Fruit fly (Drosophila melanogaster) whole organism, embryonic: ENCODE data around the gene CG4658.

Source experiments
- BEAF-32 ChIP-seq: fragments of 200-800 bp; sonication (Bioruptor generic); optimal IDR thresholded peaks from 3 replicates; lab custom pipeline; 2017; ENCODE audit warnings: missing biosample characterization, missing genetic modification characterization, mild to moderate bottlenecking, moderate library complexity, missing genetic modification reagents
- Blimp-1 ChIP-seq: fragments of 200-800 bp; sonication (Bioruptor generic); optimal IDR thresholded peaks from 3 replicates; lab custom pipeline; 2018; ENCODE audit warnings: missing biosample characterization, missing genetic modification characterization, mild to moderate bottlenecking, moderate library complexity, missing genetic modification reagents
- CG11456 ChIP-seq: fragments of 200-800 bp; sonication (Bioruptor generic); IDR thresholded peaks from 3 replicates; pipeline ENCODE4 v1.3.6; 2022; ENCODE audit warnings: missing biosample characterization, missing genetic modification characterization
- CG12071 ChIP-seq: fragments of 200-800 bp; sonication (Bioruptor generic); optimal IDR thresholded peaks from 3 replicates; lab custom pipeline; 2018; ENCODE audit warnings: missing biosample characterization, mild to moderate bottlenecking, missing genetic modification characterization
- CG12219 ChIP-seq: fragments of 200-800 bp; sonication (Bioruptor generic); optimal IDR thresholded peaks from 3 replicates; lab custom pipeline; 2018; ENCODE audit warnings: missing biosample characterization, mild to moderate bottlenecking, missing genetic modification characterization
- CG12299 ChIP-seq: fragments of 200-800 bp; sonication (Bioruptor generic); optimal IDR thresholded peaks from 2 replicates; lab custom pipeline; 2018; ENCODE audit warnings: missing biosample characterization, mild to moderate bottlenecking, missing genetic modification characterization
- CG14050 ChIP-seq: fragments of 200-800 bp; sonication (Bioruptor generic); IDR thresholded peaks from 3 replicates; pipeline ENCODE4 v1.3.6; 2022; ENCODE audit warnings: missing biosample characterization, missing genetic modification characterization
- CG15601 ChIP-seq: fragments of 200-800 bp; sonication (Bioruptor generic); optimal IDR thresholded peaks from 3 replicates; lab custom pipeline; 2019; ENCODE audit warnings: missing biosample characterization, mild to moderate bottlenecking, missing genetic modification characterization, moderate library complexity
- CG16815 ChIP-seq: fragments of 200-800 bp; sonication (Bioruptor generic); optimal IDR thresholded peaks from 3 replicates; lab custom pipeline; 2017; ENCODE audit warnings: missing biosample characterization, mild to moderate bottlenecking, missing genetic modification characterization
- CG17612 ChIP-seq: fragments of 200-800 bp; sonication (Bioruptor generic); IDR thresholded peaks from 2 replicates; pipeline ENCODE4 v1.3.6; 2022; ENCODE audit warnings: missing biosample characterization, missing genetic modification characterization
- CG2129 ChIP-seq: fragments of 200-800 bp; sonication (Bioruptor generic); IDR thresholded peaks from 2 replicates; pipeline ENCODE4 v1.3.6; 2022; ENCODE audit warnings: missing biosample characterization, missing genetic modification characterization; ENCODE audit not compliant: partially characterized antibody
- CG2678 ChIP-seq: fragments of 200-800 bp; sonication (Bioruptor generic); optimal IDR thresholded peaks from 3 replicates; lab custom pipeline; 2019; ENCODE audit warnings: missing biosample characterization, mild to moderate bottlenecking, missing genetic modification characterization, moderate library complexity
- CG30020 ChIP-seq: fragments of 200-800 bp; optimal IDR thresholded peaks from 2 replicates; lab custom pipeline; 2019; ENCODE audit warnings: missing biosample characterization, mild to moderate bottlenecking, missing genetic modification characterization, moderate library complexity
- CG30403 ChIP-seq: fragments of 200-800 bp; sonication (Bioruptor generic); optimal IDR thresholded peaks from 3 replicates; lab custom pipeline; 2016; ENCODE audit warnings: missing biosample characterization, missing genetic modification characterization
- CG31441 ChIP-seq: fragments of 200-800 bp; sonication (Bioruptor generic); IDR thresholded peaks from 2 replicates; pipeline ENCODE4 v1.3.6; 2022; ENCODE audit warnings: missing biosample characterization, missing genetic modification characterization
- CG3407 ChIP-seq: fragments of 200-800 bp; sonication (Bioruptor generic); optimal IDR thresholded peaks from 2 replicates; lab custom pipeline; 2018; ENCODE audit warnings: missing biosample characterization, mild to moderate bottlenecking, missing genetic modification characterization
- CG34376 ChIP-seq: fragments of 200-800 bp; sonication (Bioruptor generic); optimal IDR thresholded peaks from 2 replicates; lab custom pipeline; 2018; ENCODE audit warnings: missing biosample characterization, mild to moderate bottlenecking, missing genetic modification characterization
- CG4730 ChIP-seq: fragments of 200-800 bp; sonication (Bioruptor generic); IDR thresholded peaks from 2 replicates; pipeline ENCODE4 v1.3.6; 2022; ENCODE audit warnings: missing biosample characterization, missing genetic modification characterization
- CG5245 ChIP-seq: fragments of 200-800 bp; sonication (Bioruptor generic); optimal IDR thresholded peaks from 3 replicates; lab custom pipeline; 2016; ENCODE audit warnings: missing biosample characterization, missing genetic modification characterization
- CG6175 ChIP-seq: fragments of 200-800 bp; sonication (Bioruptor generic); IDR thresholded peaks from 3 replicates; pipeline ENCODE4 v1.3.6; 2022; ENCODE audit warnings: missing biosample characterization, missing genetic modification characterization
- CG6654 ChIP-seq: fragments of 200-800 bp; sonication (Bioruptor generic); optimal IDR thresholded peaks from 2 replicates; lab custom pipeline; 2017; ENCODE audit warnings: missing biosample characterization, mild to moderate bottlenecking, missing genetic modification characterization
- CG6854 ChIP-seq: fragments of 200-800 bp; sonication (Bioruptor generic); optimal IDR thresholded peaks from 3 replicates; lab custom pipeline; 2017; ENCODE audit warnings: missing biosample characterization, mild to moderate bottlenecking, missing genetic modification characterization
- CG7963 ChIP-seq: fragments of 200-800 bp; sonication (Bioruptor generic); IDR thresholded peaks from 3 replicates; pipeline ENCODE4 v1.3.6; 2022; ENCODE audit warnings: missing biosample characterization, missing genetic modification characterization; ENCODE audit not compliant: partially characterized antibody
- CG9817 ChIP-seq: fragments of 200-800 bp; sonication (Bioruptor generic); optimal IDR thresholded peaks from 2 replicates; lab custom pipeline; 2018; ENCODE audit warnings: missing biosample characterization, mild to moderate bottlenecking, missing genetic modification characterization, moderate library complexity
- Dek ChIP-seq: fragments of 200-800 bp; sonication (Bioruptor generic); optimal IDR thresholded peaks from 3 replicates; lab custom pipeline; 2019; ENCODE audit warnings: missing biosample characterization, mild to moderate bottlenecking, missing genetic modification characterization, moderate library complexity
- GATAe ChIP-seq: fragments of 200-800 bp; sonication (Bioruptor generic); conservative IDR thresholded peaks from 2 replicates; pipeline ENCODE4 v1.3.6; 2022; ENCODE audit warnings: missing biosample characterization, missing genetic modification characterization
- H2.0 ChIP-seq: fragments of 200-800 bp; sonication (Bioruptor generic); IDR thresholded peaks from 2 replicates; pipeline ENCODE4 v1.3.6; 2022; ENCODE audit warnings: missing biosample characterization, missing genetic modification characterization
- HmgZ ChIP-seq: fragments of 200-800 bp; sonication (Bioruptor generic); optimal IDR thresholded peaks from 2 replicates; lab custom pipeline; 2018; ENCODE audit warnings: missing biosample characterization, mild to moderate bottlenecking, missing genetic modification characterization
- Hr3 ChIP-seq: fragments of 200-800 bp; sonication (Bioruptor generic); optimal IDR thresholded peaks from 3 replicates; lab custom pipeline; 2016; ENCODE audit warnings: missing biosample characterization, missing genetic modification characterization
- Med ChIP-seq: fragments of 200-800 bp; sonication (Bioruptor generic); peaks from one replicate; lab custom pipeline; 2016; ENCODE audit warnings: missing biosample characterization, missing genetic modification characterization, mild to moderate bottlenecking, inconsistent platforms, moderate library complexity
- Meics ChIP-seq: fragments of 200-800 bp; sonication (Bioruptor generic); optimal IDR thresholded peaks from 2 replicates; lab custom pipeline; 2017; ENCODE audit warnings: missing biosample characterization, mild to moderate bottlenecking, missing genetic modification characterization
- Sox102F ChIP-seq: fragments of 200-800 bp; sonication (Bioruptor generic); optimal IDR thresholded peaks from 2 replicates; lab custom pipeline; 2018; ENCODE audit warnings: missing biosample characterization, mild to moderate bottlenecking, missing genetic modification characterization, moderate library complexity
- Sry-δ ChIP-seq: fragments of 200-800 bp; sonication (Bioruptor generic); optimal IDR thresholded peaks from 2 replicates; lab custom pipeline; 2016; ENCODE audit warnings: missing biosample characterization, missing genetic modification characterization
- ab ChIP-seq: fragments of 200-800 bp; sonication (Bioruptor generic); optimal IDR thresholded peaks from 2 replicates; lab custom pipeline; 2016; ENCODE audit warnings: missing biosample characterization, missing genetic modification characterization
- al ChIP-seq: fragments of 200-800 bp; sonication (Bioruptor generic); IDR thresholded peaks from 2 replicates; pipeline ENCODE4 v1.3.6; 2022; ENCODE audit warnings: missing biosample characterization, missing genetic modification characterization
- bbx ChIP-seq: fragments of 200-800 bp; sonication (Bioruptor generic); IDR thresholded peaks from 2 replicates; pipeline ENCODE4 v1.3.6; 2022; ENCODE audit warnings: missing biosample characterization, missing genetic modification characterization; ENCODE audit not compliant: partially characterized antibody
- danr ChIP-seq: fragments of 200-800 bp; sonication (Bioruptor generic); IDR thresholded peaks from 2 replicates; pipeline ENCODE4 v1.3.6; 2022; ENCODE audit warnings: missing biosample characterization, missing genetic modification characterization
- dmrt11E ChIP-seq: fragments of 200-800 bp; sonication (Bioruptor generic); optimal IDR thresholded peaks from 3 replicates; lab custom pipeline; 2018; ENCODE audit warnings: missing biosample characterization, mild to moderate bottlenecking, missing genetic modification characterization, moderate library complexity
- fd64A ChIP-seq: fragments of 200-800 bp; sonication (Bioruptor generic); optimal IDR thresholded peaks from 3 replicates; lab custom pipeline; 2018; ENCODE audit warnings: missing biosample characterization, mild to moderate bottlenecking, missing genetic modification characterization
- fru ChIP-seq: fragments of >200 bp; optimal IDR thresholded peaks from 2 replicates; lab custom pipeline; 2017
- hkb ChIP-seq, 2 experiments: fragments of 200-800 bp in 1 of 2; fragments of >200 bp in 1 of 2; sonication (Bioruptor generic) in 1 of 2; IDR thresholded peaks in 1 of 2; optimal IDR thresholded peaks in 1 of 2; 2 replicates each; pipeline versions ENCODE4 v1.3.6 to Lab custom; 2017 to 2022; ENCODE audit warnings: missing biosample characterization in 1 of 2, missing genetic modification characterization in 1 of 2
- hth ChIP-seq: fragments of >200 bp; optimal IDR thresholded peaks from 2 replicates; lab custom pipeline; 2017; ENCODE audit warnings: inconsistent platforms
- inv ChIP-seq: fragments of 200-800 bp; sonication (Bioruptor generic); IDR thresholded peaks from 2 replicates; pipeline ENCODE4 v1.3.6; 2022; ENCODE audit warnings: missing biosample characterization, missing genetic modification characterization; ENCODE audit not compliant: partially characterized antibody
- lab ChIP-seq: fragments of 200-800 bp; sonication (Bioruptor generic); optimal IDR thresholded peaks from 3 replicates; lab custom pipeline; 2017; ENCODE audit warnings: missing biosample characterization, missing genetic modification characterization, mild to moderate bottlenecking, moderate library complexity, missing genetic modification reagents
- lov ChIP-seq, 2 experiments: fragments of 200-800 bp in 1 of 2; fragments of >200 bp in 1 of 2; sonication (Bioruptor generic) in 1 of 2; IDR thresholded peaks in 1 of 2; optimal IDR thresholded peaks in 1 of 2; 2 replicates in 1 of 2; 3 replicates in 1 of 2; pipeline versions ENCODE4 v1.3.6 to Lab custom; 2017 to 2022; ENCODE audit warnings: missing biosample characterization in 1 of 2, missing genetic modification characterization in 1 of 2
- phol ChIP-seq: fragments of 200-800 bp; sonication (Bioruptor generic); optimal IDR thresholded peaks from 3 replicates; lab custom pipeline; 2018; ENCODE audit warnings: missing biosample characterization, mild to moderate bottlenecking, missing genetic modification characterization, moderate library complexity
- schlank ChIP-seq: fragments of 200-800 bp; sonication (Bioruptor generic); optimal IDR thresholded peaks from 2 replicates; lab custom pipeline; 2018; ENCODE audit warnings: missing biosample characterization, mild to moderate bottlenecking, missing genetic modification characterization
- tna ChIP-seq: fragments of 200-800 bp; sonication (Bioruptor generic); IDR thresholded peaks from 2 replicates; pipeline ENCODE4 v1.3.6; 2022; ENCODE audit warnings: missing biosample characterization, missing genetic modification characterization; ENCODE audit not compliant: partially characterized antibody
- unpg ChIP-seq: fragments of 200-800 bp; sonication (Bioruptor generic); optimal IDR thresholded peaks from 3 replicates; lab custom pipeline; 2018; ENCODE audit warnings: missing biosample characterization, mild to moderate bottlenecking, missing genetic modification characterization, moderate library complexity
- zfh1 ChIP-seq: fragments of 200-800 bp; sonication (Bioruptor generic); IDR thresholded peaks from 3 replicates; pipeline ENCODE4 v1.3.6; 2022; ENCODE audit warnings: missing biosample characterization, missing genetic modification characterization

The CG4658 gene

dm6 chr2L:9963603-9964042, 6.7 kb downstream of the CG4658 start, which contains the start of gene CG5850 (continued):
- TF ChIP-seq hkb (optimal IDR thresholded peaks at IDR 0.05; lab: Kevin White, UChicago) (no peak), hkb (GFP tag; IDR thresholded peaks at IDR 0.05; lab: Robert Waterston, UW) (peak; percentile 24; the same call in 1 of the 2 replicates), zfh1 (GFP tag; lab: Robert Waterston, UW) (no peak), dmrt11E (peak; percentile 7), danr (GFP tag; lab: Robert Waterston, UW) (no peak), CG6654 (GFP tag; lab: Kevin White, UChicago) (no peak), CG4730 (GFP tag; lab: Robert Waterston, UW) (no peak), tna (GFP tag; lab: Robert Waterston, UW) (no peak), lab (GFP tag; lab: Kevin White, UChicago) (peak; percentile 17), unpg (GFP tag; lab: Kevin White, UChicago) (no peak), CG12071 (GFP tag; lab: Kevin White, UChicago) (no peak), H2.0 (GFP tag; lab: Robert Waterston, UW) (no peak), ab (GFP tag; lab: Kevin White, UChicago) (no peak), CG15601 (tag; lab: Kevin White, UChicago) (peak; percentile 13), Sry-δ (GFP tag; lab: Kevin White, UChicago) (no peak), CG2129 (no peak), CG12299 (no peak), CG3407 (GFP tag; lab: Kevin White, UChicago) (no peak), CG30403 (peak; percentile 14), al (GFP tag; lab: Robert Waterston, UW) (no peak), lov (optimal IDR thresholded peaks at IDR 0.05; lab: Kevin White, UChicago) (no peak), lov (GFP tag; IDR thresholded peaks at IDR 0.05; lab: Robert Waterston, UW) (no peak), phol (tag; lab: Kevin White, UChicago) (peak; percentile 24), Meics (peak; percentile 1), CG5245 (no peak), CG17612 (GFP tag; lab: Robert Waterston, UW) (no peak), CG12219 (GFP tag; lab: Kevin White, UChicago) (no peak), GATAe (GFP tag; lab: Robert Waterston, UW) (no peak), fd64A (no peak), Med (GFP tag; lab: Kevin White, UChicago) (no peak), Hr3 (GFP tag; lab: Kevin White, UChicago) (no peak), CG7963 (GFP tag; lab: Robert Waterston, UW) (no peak), CG6175 (no peak), CG6854 (GFP tag; lab: Kevin White, UChicago) (no peak), inv (no peak), fru (no peak), schlank (tag; lab: Kevin White, UChicago) (no peak), CG34376 (GFP tag; lab: Kevin White, UChicago) (no peak), bbx (GFP tag; lab: Robert Waterston, UW) (no peak), CG9817 (no peak), CG31441 (GFP tag; lab: Robert Waterston, UW) (peak; percentile 59), Dek (no peak), CG14050 (GFP tag; lab: Robert Waterston, UW) (no peak), CG30020 (peak; percentile 48), Sox102F (GFP tag; lab: Kevin White, UChicago) (no peak), BEAF-32 (GFP tag; lab: Kevin White, UChicago) (peak; percentile 18), CG16815 (GFP tag; lab: Kevin White, UChicago) (no peak), CG11456 (GFP tag; lab: Robert Waterston, UW) (no peak), HmgZ (tag; lab: Kevin White, UChicago) (no peak), Blimp-1 (GFP tag; lab: Kevin White, UChicago) (peak; percentile 21), CG2678 (tag; lab: Kevin White, UChicago) (peak; percentile 43), hth (lab: Kevin White, UChicago) (no peak)
